Fruit fly (Drosophila melanogaster) whole organism, prepupa: ENCODE measurements around the gene eIF4EHP.
A peak's percentile ranks its signal among the peaks of the same experiment; 100 is the strongest.

Source experiments
- CG10669 ChIP-seq: fragments of 200-800 bp; sonication (Bioruptor generic); optimal IDR thresholded peaks from 3 replicates; lab custom pipeline; 2018; ENCODE audit warnings: missing biosample characterization, mild to moderate bottlenecking, missing genetic modification characterization, moderate library complexity
- CG11762 ChIP-seq: fragments of 200-800 bp; sonication (Bioruptor generic); optimal IDR thresholded peaks from 3 replicates; lab custom pipeline; 2016; ENCODE audit warnings: missing biosample characterization, missing genetic modification characterization; ENCODE audit not compliant: insufficient read depth
- CG6792 ChIP-seq: fragments of 200-800 bp; sonication (Bioruptor generic); optimal IDR thresholded peaks from 3 replicates; lab custom pipeline; 2016; ENCODE audit warnings: missing biosample characterization, missing genetic modification characterization
- CG6854 ChIP-seq: fragments of 200-800 bp; sonication (Bioruptor generic); optimal IDR thresholded peaks from 2 replicates; lab custom pipeline; 2017; ENCODE audit warnings: missing biosample characterization, mild to moderate bottlenecking, missing genetic modification characterization
- CG8632 ChIP-seq: fragments of 200-800 bp; sonication (Bioruptor generic); optimal IDR thresholded peaks from 3 replicates; lab custom pipeline; 2016; ENCODE audit warnings: missing biosample characterization, missing genetic modification characterization
- Hr4 ChIP-seq: fragments of 200-800 bp; sonication (Bioruptor generic); optimal IDR thresholded peaks from 3 replicates; lab custom pipeline; 2016; ENCODE audit warnings: missing biosample characterization, missing genetic modification characterization
- Lpt ChIP-seq: fragments of 200-800 bp; sonication (Bioruptor generic); optimal IDR thresholded peaks from 3 replicates; lab custom pipeline; 2016; ENCODE audit warnings: missing biosample characterization, missing genetic modification characterization
- Smox ChIP-seq: fragments of 200-800 bp; sonication (Bioruptor generic); optimal IDR thresholded peaks from 3 replicates; lab custom pipeline; 2016; ENCODE audit warnings: missing biosample characterization, missing genetic modification characterization
- Sox102F ChIP-seq: fragments of 200-800 bp; sonication (Bioruptor generic); optimal IDR thresholded peaks from 2 replicates; lab custom pipeline; 2016; ENCODE audit warnings: missing biosample characterization, mild to moderate bottlenecking, missing genetic modification characterization
- acj6 ChIP-seq: fragments of 200-800 bp; sonication (Bioruptor generic); optimal IDR thresholded peaks from 3 replicates; lab custom pipeline; 2016; ENCODE audit warnings: missing biosample characterization, missing genetic modification characterization
- ss ChIP-seq, 2 experiments: fragments of 200-800 bp; sonication (Bioruptor generic); optimal IDR thresholded peaks; 2 replicates in 1 of 2; 3 replicates in 1 of 2; lab custom pipeline; 2017 to 2018; ENCODE audit warnings: mild to moderate bottlenecking in 2 of 2, missing biosample characterization in 2 of 2, missing genetic modification characterization in 2 of 2, moderate library complexity in 1 of 2
- topi ChIP-seq: fragments of 200-800 bp; sonication (Bioruptor generic); optimal IDR thresholded peaks from 3 replicates; lab custom pipeline; 2016; ENCODE audit warnings: missing biosample characterization, missing genetic modification characterization

- TF ChIP-seq Lpt (GFP tag; lab: Kevin White, UChicago) = no peak
- peak in 1 of 2 experiments; percentile 18 for TF ChIP-seq ss (GFP tag; optimal IDR thresholded peaks at IDR 0.05; lab: Kevin White, UChicago)
- no peak for TF ChIP-seq Sox102F (GFP tag; lab: Kevin White, UChicago)
- no peak for TF ChIP-seq Hr4 (GFP tag; lab: Kevin White, UChicago)
- TF ChIP-seq CG8632 = no peak
- no peak for TF ChIP-seq CG6792 (GFP tag; lab: Kevin White, UChicago)
- no peak for TF ChIP-seq Smox
- TF ChIP-seq topi (GFP tag; lab: Kevin White, UChicago) = no peak
- TF ChIP-seq CG11762 = no peak
- TF ChIP-seq CG10669 = no peak
- no peak for TF ChIP-seq CG6854
- no peak for TF ChIP-seq acj6 (GFP tag; lab: Kevin White, UChicago)
Measured at dm6 chr3R:24092590-24093151, 16.1 kb downstream of the eIF4EHP start.
